Fruit fly (Drosophila melanogaster) whole organism, embryonic: ENCODE data around the gene CG4020.
A peak's percentile ranks its signal among the peaks of the same experiment; 100 is the strongest.

ENCODE experiments used
- ATbp ChIP-seq: fragments of 200-800 bp; sonication (Bioruptor generic); optimal IDR thresholded peaks from 2 replicates; lab custom pipeline; 2017; ENCODE audit warnings: missing biosample characterization, mild to moderate bottlenecking, missing genetic modification characterization, missing genetic modification reagents
- Awh ChIP-seq: fragments of 200-800 bp; sonication (Bioruptor generic); IDR thresholded peaks from 2 replicates; pipeline ENCODE4, ENCODE4 v1.3.6; 2022; ENCODE audit warnings: missing biosample characterization, missing genetic modification characterization
- B-H2 ChIP-seq: fragments of 200-800 bp; sonication (Bioruptor generic); optimal IDR thresholded peaks from 2 replicates; lab custom pipeline; 2018; ENCODE audit warnings: missing biosample characterization, mild to moderate bottlenecking, missing genetic modification characterization
- Bgb ChIP-seq: fragments of 200-800 bp; sonication (Bioruptor generic); IDR thresholded peaks from 2 replicates; pipeline ENCODE4 v1.3.6; 2022; ENCODE audit warnings: missing biosample characterization, missing genetic modification characterization; ENCODE audit not compliant: partially characterized antibody
- CG10431 ChIP-seq: fragments of 200-800 bp; sonication (Bioruptor generic); optimal IDR thresholded peaks from 3 replicates; lab custom pipeline; 2018; ENCODE audit warnings: missing biosample characterization, mild to moderate bottlenecking, missing genetic modification characterization
- CG11695 ChIP-seq: fragments of 200-800 bp; sonication (Bioruptor generic); IDR thresholded peaks from 3 replicates; pipeline ENCODE4 v1.3.6; 2022; ENCODE audit warnings: missing biosample characterization, missing genetic modification characterization
- CG12155 ChIP-seq: fragments of 200-800 bp; sonication (Bioruptor generic); optimal IDR thresholded peaks from 3 replicates; lab custom pipeline; 2016; ENCODE audit warnings: missing biosample characterization, missing genetic modification characterization
- CG12391 ChIP-seq: fragments of 200-800 bp; sonication (Bioruptor generic); optimal IDR thresholded peaks from 3 replicates; lab custom pipeline; 2018; ENCODE audit warnings: missing biosample characterization, mild to moderate bottlenecking, missing genetic modification characterization, moderate library complexity
- CG13424 ChIP-seq: fragments of 200-800 bp; sonication (Bioruptor generic); optimal IDR thresholded peaks from 2 replicates; lab custom pipeline; 2019; ENCODE audit warnings: missing biosample characterization, mild to moderate bottlenecking, missing genetic modification characterization, moderate library complexity
- CG17186 ChIP-seq: fragments of 200-800 bp; sonication (Bioruptor generic); optimal IDR thresholded peaks from 3 replicates; lab custom pipeline; 2017; ENCODE audit warnings: missing biosample characterization, missing genetic modification reagents, missing genetic modification characterization
- CG18262 ChIP-seq: fragments of 200-800 bp; optimal IDR thresholded peaks from 3 replicates; lab custom pipeline; 2019; ENCODE audit warnings: missing biosample characterization, mild to moderate bottlenecking, missing genetic modification characterization, moderate library complexity
- CG18476 ChIP-seq: fragments of 200-800 bp; sonication (Bioruptor generic); optimal IDR thresholded peaks from 2 replicates; lab custom pipeline; 2016; ENCODE audit warnings: missing biosample characterization, mild to moderate bottlenecking, missing genetic modification characterization
- CG2678 ChIP-seq: fragments of 200-800 bp; sonication (Bioruptor generic); optimal IDR thresholded peaks from 3 replicates; lab custom pipeline; 2019; ENCODE audit warnings: missing biosample characterization, mild to moderate bottlenecking, missing genetic modification characterization, moderate library complexity
- CG32767 ChIP-seq: fragments of 200-800 bp; sonication (Bioruptor generic); IDR thresholded peaks from 2 replicates; pipeline ENCODE4 v1.3.6; 2022; ENCODE audit warnings: missing biosample characterization, missing genetic modification characterization
- CG33213 ChIP-seq: fragments of 200-800 bp; sonication (Bioruptor generic); optimal IDR thresholded peaks from 3 replicates; lab custom pipeline; 2016; ENCODE audit warnings: missing biosample characterization, missing genetic modification characterization
- CG34224 ChIP-seq: fragments of 200-800 bp; sonication (Bioruptor generic); IDR thresholded peaks from 3 replicates; pipeline ENCODE4 v1.3.6; 2022; ENCODE audit warnings: missing biosample characterization, missing genetic modification characterization; ENCODE audit not compliant: partially characterized antibody
- CG34422 ChIP-seq: fragments of 200-800 bp; sonication (Bioruptor generic); IDR thresholded peaks from 3 replicates; pipeline ENCODE4 v1.3.6; 2022; ENCODE audit warnings: missing biosample characterization, missing genetic modification characterization
- CG5953 ChIP-seq: fragments of 200-800 bp; sonication (Bioruptor generic); IDR thresholded peaks from 2 replicates; pipeline ENCODE4 v1.3.6; 2022; ENCODE audit warnings: missing biosample characterization, missing genetic modification characterization
- CG6854 ChIP-seq: fragments of 200-800 bp; sonication (Bioruptor generic); optimal IDR thresholded peaks from 3 replicates; lab custom pipeline; 2017; ENCODE audit warnings: missing biosample characterization, mild to moderate bottlenecking, missing genetic modification characterization
- CG8359 ChIP-seq: fragments of 200-800 bp; sonication (Bioruptor generic); optimal IDR thresholded peaks from 2 replicates; lab custom pipeline; 2017; ENCODE audit warnings: missing biosample characterization, mild to moderate bottlenecking, missing genetic modification characterization, borderline replicate concordance
- Gsc ChIP-seq: fragments of 200-800 bp; sonication (Bioruptor generic); IDR thresholded peaks from 2 replicates; pipeline ENCODE4 v1.3.6; 2022; ENCODE audit warnings: missing biosample characterization, missing genetic modification characterization
- H2.0 ChIP-seq: fragments of 200-800 bp; sonication (Bioruptor generic); IDR thresholded peaks from 2 replicates; pipeline ENCODE4 v1.3.6; 2022; ENCODE audit warnings: missing biosample characterization, missing genetic modification characterization
- Hand ChIP-seq: fragments of 200-800 bp; sonication (Bioruptor generic); optimal IDR thresholded peaks from 2 replicates; lab custom pipeline; 2017; ENCODE audit warnings: mild to moderate bottlenecking, missing biosample characterization, missing genetic modification reagents, missing genetic modification characterization
- Hmr ChIP-seq: fragments of 200-800 bp; sonication (Bioruptor generic); optimal IDR thresholded peaks from 3 replicates; lab custom pipeline; 2017; ENCODE audit warnings: mild to moderate bottlenecking, missing biosample characterization, missing genetic modification reagents, missing genetic modification characterization
- Nf-YB ChIP-seq: fragments of 200-800 bp; sonication (Bioruptor generic); optimal IDR thresholded peaks from 3 replicates; lab custom pipeline; 2019; ENCODE audit warnings: missing biosample characterization, mild to moderate bottlenecking, missing genetic modification characterization, moderate library complexity
- Optix ChIP-seq: fragments of 200-800 bp; sonication (Bioruptor generic); IDR thresholded peaks from 3 replicates; pipeline ENCODE4 v1.3.6; 2022; ENCODE audit warnings: missing biosample characterization, missing genetic modification characterization
- Ravus ChIP-seq: fragments of 200-800 bp; sonication (Bioruptor generic); IDR thresholded peaks from 2 replicates; pipeline ENCODE4 v1.3.6; 2022; ENCODE audit warnings: missing biosample characterization, missing genetic modification characterization
- Six4 ChIP-seq: fragments of 200-800 bp; sonication (Bioruptor generic); optimal IDR thresholded peaks from 2 replicates; lab custom pipeline; 2016; ENCODE audit warnings: missing biosample characterization, missing genetic modification characterization
- Sox102F ChIP-seq: fragments of 200-800 bp; sonication (Bioruptor generic); optimal IDR thresholded peaks from 2 replicates; lab custom pipeline; 2018; ENCODE audit warnings: missing biosample characterization, mild to moderate bottlenecking, missing genetic modification characterization, moderate library complexity
- Stat92E ChIP-seq, 3 experiments: fragments of >200 bp in 2 of 3; fragments of 200-800 bp in 1 of 3; sonication (Bioruptor generic) in 1 of 3; optimal IDR thresholded peaks; 2 replicates each; lab custom pipeline; 2017 to 2019; ENCODE audit warnings: missing biosample characterization in 3 of 3, missing genetic modification characterization in 3 of 3, mild to moderate bottlenecking in 1 of 3, moderate library complexity in 1 of 3
- ci ChIP-seq: fragments of 200-800 bp; sonication (Bioruptor generic); IDR thresholded peaks from 3 replicates; pipeline ENCODE4 v1.3.6; 2022; ENCODE audit warnings: missing biosample characterization, missing genetic modification characterization
- cwo ChIP-seq: fragments of 200-800 bp; sonication (Bioruptor generic); optimal IDR thresholded peaks from 3 replicates; lab custom pipeline; 2017; ENCODE audit warnings: missing biosample characterization, missing genetic modification characterization, mild to moderate bottlenecking, moderate library complexity, missing genetic modification reagents
- exex ChIP-seq: fragments of 200-800 bp; sonication (Bioruptor generic); optimal IDR thresholded peaks from 4 replicates; lab custom pipeline; 2018; ENCODE audit warnings: missing biosample characterization, mild to moderate bottlenecking, missing genetic modification characterization, moderate library complexity
- fd96Cb ChIP-seq: fragments of 200-800 bp; sonication (Bioruptor generic); optimal IDR thresholded peaks from 2 replicates; lab custom pipeline; 2018; ENCODE audit warnings: missing biosample characterization, mild to moderate bottlenecking, missing genetic modification characterization, moderate library complexity
- ind ChIP-seq: fragments of 200-800 bp; sonication (Bioruptor generic); optimal IDR thresholded peaks from 3 replicates; lab custom pipeline; 2016; ENCODE audit warnings: missing biosample characterization, missing genetic modification characterization
- kah ChIP-seq: fragments of 200-800 bp; sonication (Bioruptor generic); optimal IDR thresholded peaks from 2 replicates; lab custom pipeline; 2018; ENCODE audit warnings: missing biosample characterization, mild to moderate bottlenecking, missing genetic modification characterization
- klu ChIP-seq: fragments of 200-800 bp; sonication (Bioruptor generic); IDR thresholded peaks from 2 replicates; pipeline ENCODE4 v1.3.6; 2022; ENCODE audit warnings: missing biosample characterization, missing genetic modification characterization
- otp ChIP-seq: fragments of 200-800 bp; sonication (Bioruptor generic); IDR thresholded peaks from 3 replicates; pipeline ENCODE4, ENCODE4 v1.3.6; 2022; ENCODE audit warnings: missing biosample characterization, missing genetic modification characterization
- pan ChIP-seq, 4 experiments: fragments of >200 bp in 3 of 4; fragments of 200-800 bp in 1 of 4; sonication (Bioruptor generic) in 1 of 4; optimal IDR thresholded peaks in 3 of 4; IDR thresholded peaks in 1 of 4; 2 replicates each; pipeline versions ENCODE4 v1.3.6 to Lab custom; 2017 to 2022; ENCODE audit warnings: missing biosample characterization in 2 of 4, missing genetic modification characterization in 2 of 4, mixed read lengths in 1 of 4
- peb ChIP-seq: fragments of 200-800 bp; sonication (Bioruptor generic); IDR thresholded peaks from 2 replicates; pipeline ENCODE4 v1.3.6; 2022; ENCODE audit warnings: missing biosample characterization, missing genetic modification characterization
- run ChIP-seq: fragments of 200-800 bp; sonication (Bioruptor generic); optimal IDR thresholded peaks from 3 replicates; lab custom pipeline; 2018; ENCODE audit warnings: missing biosample characterization, mild to moderate bottlenecking, missing genetic modification characterization
- salm ChIP-seq: fragments of 200-800 bp; sonication (Bioruptor generic); optimal IDR thresholded peaks from 2 replicates; lab custom pipeline; 2018; ENCODE audit warnings: missing biosample characterization, mild to moderate bottlenecking, missing genetic modification characterization
- sens ChIP-seq: fragments of 200-800 bp; sonication (Bioruptor generic); peaks from one replicate; lab custom pipeline; 2016; ENCODE audit warnings: missing biosample characterization, missing genetic modification characterization
- slbo ChIP-seq: fragments of 200-800 bp; sonication (Bioruptor generic); IDR thresholded peaks from 2 replicates; pipeline ENCODE4 v1.3.6; 2022; ENCODE audit warnings: missing biosample characterization, missing genetic modification characterization
- sob ChIP-seq: fragments of 200-800 bp; sonication (Bioruptor generic); IDR thresholded peaks from 2 replicates; pipeline ENCODE4 v1.3.6; 2022; ENCODE audit warnings: missing biosample characterization, missing genetic modification characterization
- ttk ChIP-seq: fragments of 200-800 bp; sonication (Bioruptor generic); IDR thresholded peaks from 2 replicates; pipeline ENCODE4 v2.1.2; 2022; ENCODE audit warnings: missing biosample characterization, missing genetic modification characterization
- vnd ChIP-seq: fragments of 200-800 bp; sonication (Bioruptor generic); IDR thresholded peaks from 3 replicates; pipeline ENCODE4 v1.3.6; 2022; ENCODE audit warnings: missing biosample characterization, missing genetic modification characterization; ENCODE audit not compliant: partially characterized antibody

Gene CG4020

dm6 chrX:5899241-5900145 lies 6.1 kb upstream of the CG4020 start (continued):
- no peak for TF ChIP-seq sens (GFP tag; lab: Kevin White, UChicago)
- TF ChIP-seq Stat92E (GFP tag; optimal IDR thresholded peaks at IDR 0.05; lab: Kevin White, UChicago) = no peak
- peak; percentile 21 for TF ChIP-seq Hand
- TF ChIP-seq Sox102F = peak; percentile 17
- no peak for TF ChIP-seq run (tag; lab: Kevin White, UChicago)
- TF ChIP-seq CG2678 (tag; lab: Kevin White, UChicago) = peak; percentile 11
- TF ChIP-seq CG12155 = peak; percentile 93
- no peak for TF ChIP-seq Ravus (GFP tag; lab: Robert Waterston, UW)
- no peak for TF ChIP-seq CG6854
- TF ChIP-seq CG18262 (tag; lab: Kevin White, UChicago) = no peak
- TF ChIP-seq cwo (GFP tag; lab: Kevin White, UChicago) = peak; percentile 23
- no peak; the same call in 1 of the 2 replicates for TF ChIP-seq sob (GFP tag; lab: Robert Waterston, UW)
- 0 out of 3 replicates have a peak, but pooled peaks have one; percentile 63 for TF ChIP-seq otp (GFP tag; lab: Robert Waterston, UW)
- TF ChIP-seq Optix (GFP tag; lab: Robert Waterston, UW) = peak; percentile 20; the same call in 1 of the 3 replicates
- peak; percentile 59 for TF ChIP-seq kah
- TF ChIP-seq Gsc (GFP tag; lab: Robert Waterston, UW) = no peak
- peak; percentile 78; the same call in 2 of the 3 replicates for TF ChIP-seq CG34422 (GFP tag; lab: Robert Waterston, UW)
- TF ChIP-seq CG5953 (GFP tag; lab: Robert Waterston, UW) = no peak
- TF ChIP-seq CG8359 (GFP tag; lab: Kevin White, UChicago) = no peak
- peak; percentile 31; the same call in 1 of the 2 replicates for TF ChIP-seq Awh (GFP tag; lab: Robert Waterston, UW)
- TF ChIP-seq CG12391 = no peak
- no peak for TF ChIP-seq peb (GFP tag; lab: Robert Waterston, UW)
- peak; percentile 32 for TF ChIP-seq ATbp (GFP tag; lab: Kevin White, UChicago)
- no peak for TF ChIP-seq ttk
- peak; percentile 30 for TF ChIP-seq Hmr (GFP tag; lab: Kevin White, UChicago)
- peak; percentile 8 for TF ChIP-seq B-H2
- no peak for TF ChIP-seq fd96Cb (tag; lab: Kevin White, UChicago)
- peak; percentile 6 for TF ChIP-seq CG13424 (tag; lab: Kevin White, UChicago)
- no peak for TF ChIP-seq klu (GFP tag; lab: Robert Waterston, UW)
- no peak for TF ChIP-seq pan (optimal IDR thresholded peaks at IDR 0.05; lab: Kevin White, UChicago)
- no peak for TF ChIP-seq pan (GFP tag; optimal IDR thresholded peaks at IDR 0.05 in 1 of 2, IDR thresholded peaks at IDR 0.05 in 1 of 2)
- TF ChIP-seq exex (tag; lab: Kevin White, UChicago) = peak; percentile 6
- no peak for TF ChIP-seq CG17186 (GFP tag; lab: Kevin White, UChicago)
- TF ChIP-seq CG18476 (GFP tag; lab: Kevin White, UChicago) = no peak
- peak; percentile 15 for TF ChIP-seq CG33213
- TF ChIP-seq Bgb (GFP tag; lab: Robert Waterston, UW) = 0 out of 2 replicates have a peak, but pooled peaks have one; percentile 18
- no peak for TF ChIP-seq salm (tag; lab: Kevin White, UChicago)
- TF ChIP-seq slbo (GFP tag; lab: Robert Waterston, UW) = peak; percentile 23; the same call in 1 of the 2 replicates
- TF ChIP-seq CG32767 (GFP tag; lab: Robert Waterston, UW) = 0 out of 2 replicates have a peak, but pooled peaks have one; percentile 27
- TF ChIP-seq ci = 0 out of 3 replicates have a peak, but pooled peaks have one; percentile 40
- no peak for TF ChIP-seq CG10431 (GFP tag; lab: Kevin White, UChicago)
- TF ChIP-seq vnd (GFP tag; lab: Robert Waterston, UW) = 0 out of 3 replicates have a peak, but pooled peaks have one; percentile 37
- TF ChIP-seq ind (GFP tag; lab: Kevin White, UChicago) = no peak
- peak; percentile 22 for TF ChIP-seq Nf-YB
- TF ChIP-seq CG11695 (GFP tag; lab: Robert Waterston, UW) = no peak
- no peak for TF ChIP-seq Six4
- TF ChIP-seq H2.0 (GFP tag; lab: Robert Waterston, UW) = no peak
- TF ChIP-seq CG34224 (GFP tag; lab: Robert Waterston, UW) = no peak
